Fruit fly (Drosophila melanogaster): ENCODE measurements around the gene CG11964.
A peak's percentile ranks its signal among the peaks of the same experiment; 100 is the strongest.

- peak; percentile 98 for TF ChIP-seq zen2 (GFP tag; IDR thresholded peaks at IDR 0.05; ENCODE audit: partially characterized antibody)
- no peak for TF ChIP-seq Spps (tag; optimal IDR thresholded peaks at IDR 0.05)
- TF ChIP-seq CG13894 (tag; optimal IDR thresholded peaks at IDR 0.05): peak; percentile 68
- peak; percentile 100 for TF ChIP-seq CG6791 (GFP tag; IDR thresholded peaks at IDR 0.05; ENCODE audit: partially characterized antibody)
- no peak for TF ChIP-seq yki (optimal IDR thresholded peaks at IDR 0.05)
- TF ChIP-seq chinmo (GFP tag; IDR thresholded peaks at IDR 0.05; ENCODE audit: partially characterized antibody): peak; percentile 99
- TF ChIP-seq ara (GFP tag; IDR thresholded peaks at IDR 0.05): no peak
- TF ChIP-seq NC2α (GFP tag; optimal IDR thresholded peaks at IDR 0.05): no peak
- TF ChIP-seq seq (GFP tag; IDR thresholded peaks at IDR 0.05): no peak
- TF ChIP-seq gt (GFP tag; IDR thresholded peaks at IDR 0.05): no peak
Observed at dm6 chr3R:8944866-8945265, at the start of gene CG11964.

Data from whole organism, embryonic.